Worm (Caenorhabditis elegans) whole organism, L2 larva: ENCODE results near the gene F56B3.4.

Experiments used
- C34F6.9 ChIP-seq: fragments of 150-350 bp; optimal IDR thresholded peaks from 2 replicates; lab custom pipeline; 2014; ENCODE audit warnings: missing biosample characterization, missing genetic modification characterization
- F13H6.1 ChIP-seq: sonication (generic microtip); optimal IDR thresholded peaks from 2 replicates; lab custom pipeline; 2016; ENCODE audit warnings: missing genetic modification characterization, missing compliant biosample characterization
- R02D3.7 ChIP-seq: fragments of 150-350 bp; optimal IDR thresholded peaks from 2 replicates; lab custom pipeline; 2014; ENCODE audit warnings: missing biosample characterization, missing genetic modification characterization
- Y55F3AM.14 ChIP-seq: fragments of 200-800 bp; sonication (Bioruptor generic); optimal IDR thresholded peaks from 2 replicates; lab custom pipeline; 2018; ENCODE audit warnings: mild to moderate bottlenecking, missing genetic modification characterization, missing compliant biosample characterization
- ZK546.5 ChIP-seq: sonication (generic microtip); optimal IDR thresholded peaks from 2 replicates; lab custom pipeline; 2017; ENCODE audit warnings: missing biosample characterization, missing genetic modification characterization
- alr-1 ChIP-seq: fragments of 150-350 bp; optimal IDR thresholded peaks from 2 replicates; lab custom pipeline; 2014; ENCODE audit warnings: missing biosample characterization, missing genetic modification characterization
- aly-2 ChIP-seq: fragments of 150-350 bp; optimal IDR thresholded peaks from 2 replicates; lab custom pipeline; 2014; ENCODE audit warnings: missing biosample characterization, missing genetic modification characterization
- ama-1 ChIP-seq: fragments of 150-350 bp; optimal IDR thresholded peaks from 2 replicates; lab custom pipeline; 2018; ENCODE audit warnings: inconsistent platforms
- blmp-1 ChIP-seq: sonication (generic microtip); optimal IDR thresholded peaks from 2 replicates; lab custom pipeline; 2017; ENCODE audit warnings: missing genetic modification characterization, mild to moderate bottlenecking, missing compliant biosample characterization, antibody characterized with exemption, moderate library complexity; ENCODE audit not compliant: insufficient read depth
- ceh-16 ChIP-seq: fragments of 150-350 bp; optimal IDR thresholded peaks from 2 replicates; lab custom pipeline; 2014; ENCODE audit warnings: missing biosample characterization, missing genetic modification characterization
- ceh-82 ChIP-seq: fragments of 150-350 bp; optimal IDR thresholded peaks from 2 replicates; lab custom pipeline; 2014; ENCODE audit warnings: missing biosample characterization, missing genetic modification characterization
- crh-2 ChIP-seq: sonication (generic microtip); optimal IDR thresholded peaks from 2 replicates; lab custom pipeline; 2017; ENCODE audit warnings: missing biosample characterization, missing genetic modification characterization
- dmd-4 ChIP-seq: sonication (generic microtip); optimal IDR thresholded peaks from 2 replicates; lab custom pipeline; 2017; ENCODE audit warnings: missing biosample characterization, missing genetic modification characterization
- egl-27 ChIP-seq: sonication (generic microtip); optimal IDR thresholded peaks from 3 replicates; lab custom pipeline; 2017; ENCODE audit warnings: missing biosample characterization, missing genetic modification reagents, missing genetic modification characterization
- elt-1 ChIP-seq: fragments of 150-350 bp; optimal IDR thresholded peaks from 2 replicates; lab custom pipeline; 2014; ENCODE audit warnings: missing biosample characterization, missing genetic modification characterization
- elt-3 ChIP-seq: sonication (generic microtip); optimal IDR thresholded peaks from 2 replicates; lab custom pipeline; 2017; ENCODE audit warnings: missing biosample characterization, missing genetic modification characterization
- fos-1 ChIP-seq: fragments of 150-350 bp; optimal IDR thresholded peaks from 2 replicates; lab custom pipeline; 2014; ENCODE audit warnings: missing biosample characterization, missing genetic modification characterization
- gmeb-1 ChIP-seq: fragments of 150-350 bp; optimal IDR thresholded peaks from 2 replicates; lab custom pipeline; 2014; ENCODE audit warnings: missing biosample characterization, missing genetic modification characterization
- lin-11 ChIP-seq: fragments of 150-350 bp; sonication (generic microtip); optimal IDR thresholded peaks from 2 replicates; lab custom pipeline; 2014; ENCODE audit warnings: missing biosample characterization, missing genetic modification characterization, inconsistent platforms, mixed read lengths
- lin-13 ChIP-seq: fragments of 150-350 bp; optimal IDR thresholded peaks from 2 replicates; lab custom pipeline; 2014; ENCODE audit warnings: missing biosample characterization, missing genetic modification reagents, missing genetic modification characterization
- lin-39 ChIP-seq: fragments of 150-350 bp; optimal IDR thresholded peaks from 2 replicates; lab custom pipeline; 2014; ENCODE audit warnings: missing biosample characterization, missing genetic modification reagents, missing genetic modification characterization
- lsy-2 ChIP-seq, 2 experiments: fragments of 150-350 bp in 1 of 2; sonication (generic microtip) in 1 of 2; optimal IDR thresholded peaks; 2 replicates each; lab custom pipeline; 2014 to 2017; ENCODE audit warnings: missing biosample characterization in 2 of 2, missing genetic modification characterization in 2 of 2
- mab-5 ChIP-seq: fragments of 150-350 bp; optimal IDR thresholded peaks from 2 replicates; lab custom pipeline; 2014; ENCODE audit warnings: missing biosample characterization, missing genetic modification characterization
- mbf-1 ChIP-seq: sonication (generic microtip); optimal IDR thresholded peaks from 2 replicates; lab custom pipeline; 2017; ENCODE audit warnings: missing biosample characterization, missing genetic modification characterization
- mdl-1 ChIP-seq, 2 experiments: fragments of 150-350 bp in 1 of 2; sonication (generic microtip) in 1 of 2; optimal IDR thresholded peaks; 2 replicates each; lab custom pipeline; 2017; ENCODE audit warnings: missing biosample characterization in 2 of 2, missing genetic modification characterization in 2 of 2
- nhr-10 ChIP-seq: sonication (generic microtip); optimal IDR thresholded peaks from 2 replicates; lab custom pipeline; 2017; ENCODE audit warnings: missing biosample characterization, missing genetic modification characterization
- nhr-11 ChIP-seq: fragments of 150-350 bp; optimal IDR thresholded peaks from 2 replicates; lab custom pipeline; 2014; ENCODE audit warnings: missing biosample characterization, missing genetic modification characterization
- nhr-12 ChIP-seq: fragments of 150-350 bp; optimal IDR thresholded peaks from 2 replicates; lab custom pipeline; 2014; ENCODE audit warnings: missing biosample characterization, missing genetic modification characterization
- nhr-129 ChIP-seq: fragments of 150-350 bp; optimal IDR thresholded peaks from 2 replicates; lab custom pipeline; 2014; ENCODE audit warnings: missing biosample characterization, missing genetic modification characterization
- nhr-21 ChIP-seq: fragments of 150-350 bp; optimal IDR thresholded peaks from 2 replicates; lab custom pipeline; 2014; ENCODE audit warnings: missing biosample characterization, missing genetic modification characterization
- nhr-23 ChIP-seq: fragments of 150-350 bp; optimal IDR thresholded peaks from 2 replicates; lab custom pipeline; 2014; ENCODE audit warnings: missing biosample characterization, missing genetic modification reagents, missing genetic modification characterization
- nhr-237 ChIP-seq: fragments of 150-350 bp; optimal IDR thresholded peaks from 2 replicates; lab custom pipeline; 2014; ENCODE audit warnings: missing biosample characterization, missing genetic modification characterization
- nhr-25 ChIP-seq: fragments of 150-350 bp; sonication (generic microtip); optimal IDR thresholded peaks from 3 replicates; lab custom pipeline; 2014; ENCODE audit warnings: missing biosample characterization, missing genetic modification characterization
- nhr-6 ChIP-seq: fragments of 150-350 bp; optimal IDR thresholded peaks from 2 replicates; lab custom pipeline; 2014; ENCODE audit warnings: missing biosample characterization, missing genetic modification characterization
- nhr-77 ChIP-seq: fragments of 150-350 bp; optimal IDR thresholded peaks from 2 replicates; lab custom pipeline; 2014; ENCODE audit warnings: missing biosample characterization, missing genetic modification characterization
- peb-1 ChIP-seq: fragments of 150-350 bp; optimal IDR thresholded peaks from 2 replicates; lab custom pipeline; 2014; ENCODE audit warnings: missing biosample characterization, missing genetic modification characterization
- sem-4 ChIP-seq: fragments of 150-350 bp; optimal IDR thresholded peaks from 2 replicates; lab custom pipeline; 2014; ENCODE audit warnings: missing biosample characterization, missing genetic modification reagents, missing genetic modification characterization
- skn-1 ChIP-seq: sonication (generic microtip); optimal IDR thresholded peaks from 2 replicates; lab custom pipeline; 2017; ENCODE audit warnings: missing biosample characterization, missing genetic modification characterization
- sma-3 ChIP-seq: sonication (generic microtip); optimal IDR thresholded peaks from 2 replicates; lab custom pipeline; 2016; ENCODE audit warnings: missing genetic modification reagents, missing genetic modification characterization, missing compliant biosample characterization
- sma-9 ChIP-seq, 2 experiments: fragments of 150-350 bp in 1 of 2; sonication (generic microtip) in 1 of 2; optimal IDR thresholded peaks; 2 replicates each; lab custom pipeline; 2014 to 2016; ENCODE audit warnings: missing genetic modification characterization in 2 of 2, mild to moderate bottlenecking in 1 of 2, missing biosample characterization in 1 of 2, missing compliant biosample characterization in 1 of 2, missing genetic modification reagents in 1 of 2, moderate library complexity in 1 of 2
- snpc-4 ChIP-seq: fragments of 150-350 bp; optimal IDR thresholded peaks from 2 replicates; lab custom pipeline; 2014; ENCODE audit warnings: missing biosample characterization, missing genetic modification characterization
- unc-39 ChIP-seq: fragments of 150-350 bp; optimal IDR thresholded peaks from 2 replicates; lab custom pipeline; 2014; ENCODE audit warnings: missing biosample characterization, missing genetic modification characterization
- unc-55 ChIP-seq: fragments of 150-350 bp; sonication (generic microtip); optimal IDR thresholded peaks from 3 replicates; lab custom pipeline; 2014; ENCODE audit warnings: missing biosample characterization, missing genetic modification reagents, missing genetic modification characterization
- unc-62 ChIP-seq: fragments of 150-350 bp; optimal IDR thresholded peaks from 2 replicates; lab custom pipeline; 2014; ENCODE audit warnings: missing biosample characterization, missing genetic modification reagents, missing genetic modification characterization
- zag-1 ChIP-seq: fragments of 150-350 bp; optimal IDR thresholded peaks from 2 replicates; lab custom pipeline; 2014; ENCODE audit warnings: missing biosample characterization, missing genetic modification characterization
- ztf-1 ChIP-seq: fragments of 200-800 bp; sonication (Bioruptor generic); conservative IDR thresholded peaks from 2 replicates; pipeline ENCODE4 v1.3.6; 2022; ENCODE audit warnings: missing genetic modification characterization, missing compliant biosample characterization
- ztf-11 ChIP-seq: sonication (generic microtip); optimal IDR thresholded peaks from 2 replicates; lab custom pipeline; 2017; ENCODE audit warnings: missing biosample characterization, missing genetic modification characterization
- ztf-4 ChIP-seq: fragments of 150-350 bp; optimal IDR thresholded peaks from 2 replicates; lab custom pipeline; 2014; ENCODE audit warnings: missing biosample characterization, missing genetic modification characterization

Gene F56B3.4

DNA sequence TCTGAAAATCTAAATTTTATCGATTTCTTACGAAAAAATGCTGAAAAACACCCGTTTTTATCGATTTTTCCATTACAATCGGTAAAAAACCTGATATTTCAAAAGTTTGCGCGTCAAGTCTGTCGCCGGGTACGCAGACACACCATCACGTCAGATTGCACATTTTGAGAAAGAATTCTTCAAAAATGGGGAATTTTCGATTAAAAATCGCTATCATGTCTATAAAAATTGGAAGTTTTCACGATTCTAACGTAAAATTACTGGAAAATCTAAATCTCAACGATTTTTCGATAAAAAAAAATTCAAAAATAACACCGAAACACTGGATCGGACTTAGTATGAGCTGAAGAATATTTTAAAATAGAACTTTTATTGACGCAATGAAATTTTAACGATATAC lies at the start of gene F56B3.4:
Gene F56B3.4 (minus strand): TSS at position 1 of the 400 bp plus-strand sequence.
- TF ChIP-seq blmp-1 (tag; lab: Kevin White, UChicago) (no peak), nhr-77 (tag; lab: Kevin White, UChicago) (no peak), ztf-11 (tag; lab: Kevin White, UChicago) (no peak), nhr-12 (tag; lab: Kevin White, UChicago) (no peak), skn-1 (tag; lab: Kevin White, UChicago) (no peak), lsy-2 (tag; optimal IDR thresholded peaks at IDR 0.05; lab: Kevin White, UChicago) (no peak), peb-1 (tag; lab: Kevin White, UChicago) (no peak), ztf-1 (no peak), ceh-82 (no peak), sma-9 (GFP tag; optimal IDR thresholded peaks at IDR 0.05; lab: Kevin White, UChicago) (no peak), sma-9 (tag; optimal IDR thresholded peaks at IDR 0.05; lab: Kevin White, UChicago) (no peak), nhr-11 (tag; lab: Kevin White, UChicago) (no peak), R02D3.7 (tag; lab: Kevin White, UChicago) (no peak), mab-5 (no peak), nhr-6 (tag; lab: Kevin White, UChicago) (no peak), alr-1 (tag; lab: Kevin White, UChicago) (no peak), ZK546.5 (tag; lab: Kevin White, UChicago) (no peak), fos-1 (no peak)

DNA sequence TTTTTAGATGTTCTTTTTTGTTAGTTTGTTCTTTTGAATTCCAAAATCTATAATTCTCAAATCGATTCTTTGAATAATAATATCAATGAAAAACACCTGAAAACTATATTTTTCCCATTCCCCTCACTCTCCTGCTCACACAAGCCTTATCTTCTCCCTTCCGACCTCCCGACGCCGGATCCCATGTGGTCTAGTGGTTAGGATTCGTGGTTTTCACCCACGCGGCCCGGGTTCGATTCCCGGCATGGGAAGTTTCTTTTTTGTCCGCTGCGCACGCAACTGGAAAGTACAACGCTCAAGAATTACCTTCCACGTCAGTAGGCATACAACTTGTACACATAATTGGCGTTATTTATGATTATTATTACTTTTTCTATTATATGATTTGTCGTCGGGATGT lies 48.6 kb upstream of the F56B3.4 start:
- TF ChIP-seq elt-3 (tag; lab: Kevin White, UChicago) (no peak), nhr-25 (tag; lab: Kevin White, UChicago) (peak; percentile 7), unc-62 (GFP tag; lab: Kevin White, UChicago) (no peak), R02D3.7 (tag; lab: Kevin White, UChicago) (no peak), lin-13 (GFP tag; lab: Kevin White, UChicago) (peak; percentile 17), C34F6.9 (tag; lab: Kevin White, UChicago) (peak; percentile 47), dmd-4 (tag; lab: Kevin White, UChicago) (no peak), ztf-1 (no peak), nhr-129 (tag; lab: Kevin White, UChicago) (peak; percentile 60), lin-11 (no peak), unc-39 (tag; lab: Kevin White, UChicago) (no peak), sma-3 (peak; percentile 6), nhr-21 (tag; lab: Kevin White, UChicago) (no peak), alr-1 (tag; lab: Kevin White, UChicago) (no peak), nhr-12 (tag; lab: Kevin White, UChicago) (no peak), elt-1 (tag; lab: Kevin White, UChicago) (no peak), skn-1 (tag; lab: Kevin White, UChicago) (no peak), peb-1 (tag; lab: Kevin White, UChicago) (no peak), nhr-11 (tag; lab: Kevin White, UChicago) (no peak), nhr-23 (tag; lab: Kevin White, UChicago) (no peak), unc-55 (GFP tag; lab: Kevin White, UChicago) (peak; percentile 60), nhr-237 (tag; lab: Kevin White, UChicago) (no peak), F13H6.1 (tag; lab: Kevin White, UChicago) (peak; percentile 5), sem-4 (tag; lab: Kevin White, UChicago) (no peak), ztf-4 (no peak), ama-1 (lab: Kevin White, UChicago) (no peak), fos-1 (peak; percentile 49), zag-1 (tag; lab: Kevin White, UChicago) (no peak), ceh-16 (no peak), nhr-6 (tag; lab: Kevin White, UChicago) (no peak), egl-27 (tag; lab: Kevin White, UChicago) (no peak), blmp-1 (tag; lab: Kevin White, UChicago) (no peak), gmeb-1 (tag; lab: Kevin White, UChicago) (peak; percentile 57), lin-39 (no peak), ZK546.5 (tag; lab: Kevin White, UChicago) (no peak), aly-2 (tag; lab: Kevin White, UChicago) (no peak), mbf-1 (tag; lab: Kevin White, UChicago) (no peak), snpc-4 (tag; lab: Kevin White, UChicago) (no peak), mab-5 (no peak), ztf-11 (tag; lab: Kevin White, UChicago) (no peak), ceh-82 (no peak), crh-2 (peak; percentile 51), sma-9 (GFP tag; optimal IDR thresholded peaks at IDR 0.05; lab: Kevin White, UChicago) (peak; percentile 28), sma-9 (tag; optimal IDR thresholded peaks at IDR 0.05; lab: Kevin White, UChicago) (no peak), mdl-1 (tag; optimal IDR thresholded peaks at IDR 0.05; lab: Kevin White, UChicago) (no peak), nhr-77 (tag; lab: Kevin White, UChicago) (no peak), Y55F3AM.14 (no peak), nhr-10 (tag; lab: Kevin White, UChicago) (no peak), lsy-2 (tag; optimal IDR thresholded peaks at IDR 0.05; lab: Kevin White, UChicago) (peak in 1 of 2 experiments; percentile 22)
- TF ChIP-seq, all 48 proteins: peak for 12
